Worm (Caenorhabditis elegans) whole organism, L1 larva: ENCODE results near the gene F22B5.5.

Experiments
- C04F5.9 ChIP-seq: sonication (generic microtip); optimal IDR thresholded peaks from 2 replicates; lab custom pipeline; 2016; ENCODE audit warnings: missing genetic modification characterization, missing compliant biosample characterization
- C34B4.2 ChIP-seq: sonication (generic microtip); optimal IDR thresholded peaks from 2 replicates; lab custom pipeline; 2017; ENCODE audit warnings: mild to moderate bottlenecking, missing genetic modification characterization, missing compliant biosample characterization
- F16B12.6 ChIP-seq: fragments of 150-350 bp; optimal IDR thresholded peaks from 2 replicates; lab custom pipeline; 2014; ENCODE audit warnings: missing biosample characterization, missing genetic modification characterization
- alr-1 ChIP-seq: fragments of 200-800 bp; sonication (Bioruptor generic); optimal IDR thresholded peaks from 2 replicates; lab custom pipeline; 2018; ENCODE audit warnings: borderline replicate concordance, mild to moderate bottlenecking, missing genetic modification characterization, missing compliant biosample characterization
- blmp-1 ChIP-seq: fragments of 150-350 bp; optimal IDR thresholded peaks from 2 replicates; lab custom pipeline; 2014; ENCODE audit warnings: missing biosample characterization, missing genetic modification characterization
- ceh-63 ChIP-seq: fragments of 200-800 bp; sonication (Bioruptor generic); optimal IDR thresholded peaks from 2 replicates; lab custom pipeline; 2018; ENCODE audit warnings: mild to moderate bottlenecking, missing genetic modification characterization, missing compliant biosample characterization
- ceh-82 ChIP-seq, 3 experiments: fragments of 150-350 bp in 1 of 3; sonication (generic microtip) in 2 of 3; optimal IDR thresholded peaks; 2 replicates each; lab custom pipeline; 2014 to 2017; ENCODE audit warnings: missing biosample characterization in 3 of 3, missing genetic modification characterization in 3 of 3
- dpl-1 ChIP-seq, 3 experiments: fragments of 150-350 bp in 2 of 3; sonication (generic microtip) in 1 of 3; optimal IDR thresholded peaks; 2 replicates each; lab custom pipeline; 2014 to 2017; ENCODE audit warnings: missing biosample characterization in 3 of 3, missing genetic modification characterization in 3 of 3, missing genetic modification reagents in 3 of 3
- efl-1 ChIP-seq, 4 experiments: fragments of 150-350 bp; optimal IDR thresholded peaks in 3 of 4; peaks in 1 of 4; 1 replicate in 1 of 4; 2 replicates in 3 of 4; lab custom pipeline; 2014; ENCODE audit warnings: missing biosample characterization in 2 of 4, missing genetic modification characterization in 2 of 4, missing genetic modification reagents in 2 of 4
- efl-3 ChIP-seq: fragments of 200-800 bp; sonication (Bioruptor generic); optimal IDR thresholded peaks from 2 replicates; lab custom pipeline; 2018; ENCODE audit warnings: mild to moderate bottlenecking, missing genetic modification characterization, missing compliant biosample characterization
- elt-3 ChIP-seq, 6 experiments: fragments of 150-350 bp in 1 of 6; sonication (generic microtip); optimal IDR thresholded peaks; 2 replicates each; lab custom pipeline; 2017 to 2018; ENCODE audit warnings: missing biosample characterization in 6 of 6, missing genetic modification characterization in 6 of 6, inconsistent platforms in 1 of 6
- ets-5 ChIP-seq: fragments of 200-800 bp; sonication (Bioruptor generic); IDR thresholded peaks from 2 replicates; pipeline ENCODE4 v1.3.6; 2022; ENCODE audit warnings: missing genetic modification characterization, missing compliant biosample characterization
- fkh-10 ChIP-seq: sonication (generic microtip); optimal IDR thresholded peaks from 2 replicates; lab custom pipeline; 2017; ENCODE audit warnings: missing biosample characterization, missing genetic modification reagents, missing genetic modification characterization
- grh-1 ChIP-seq: fragments of 200-800 bp; sonication (Bioruptor generic); IDR thresholded peaks from 2 replicates; pipeline ENCODE4 v1.3.6; 2022; ENCODE audit warnings: missing genetic modification reagents, missing genetic modification characterization, missing compliant biosample characterization
- irx-1 ChIP-seq: sonication (generic microtip); optimal IDR thresholded peaks from 2 replicates; lab custom pipeline; 2016; ENCODE audit warnings: missing genetic modification characterization, missing compliant biosample characterization
- isw-1 ChIP-seq: fragments of 200-800 bp; sonication (Bioruptor generic); IDR thresholded peaks from 2 replicates; pipeline ENCODE4 v1.3.6; 2022; ENCODE audit warnings: missing genetic modification characterization, missing compliant biosample characterization
- jun-1 ChIP-seq: fragments of 150-350 bp; optimal IDR thresholded peaks from 2 replicates; lab custom pipeline; 2014; ENCODE audit warnings: missing biosample characterization, missing genetic modification reagents, missing genetic modification characterization
- lin-14 ChIP-seq: fragments of 200-800 bp; sonication (Bioruptor generic); optimal IDR thresholded peaks from 2 replicates; lab custom pipeline; 2018; ENCODE audit warnings: mild to moderate bottlenecking, missing genetic modification characterization, moderate library complexity, missing compliant biosample characterization
- lin-39 ChIP-seq: fragments of 150-350 bp; optimal IDR thresholded peaks from 2 replicates; lab custom pipeline; 2014; ENCODE audit warnings: missing biosample characterization, missing genetic modification reagents, missing genetic modification characterization
- lir-3 ChIP-seq: sonication (generic microtip); optimal IDR thresholded peaks from 2 replicates; lab custom pipeline; 2016; ENCODE audit warnings: mild to moderate bottlenecking, missing genetic modification characterization, moderate library complexity, missing compliant biosample characterization; ENCODE audit not compliant: poor library complexity
- lsy-2 ChIP-seq, 2 experiments: fragments of 150-350 bp; optimal IDR thresholded peaks; 2 replicates each; lab custom pipeline; 2014; ENCODE audit warnings: missing biosample characterization in 2 of 2, missing genetic modification characterization in 2 of 2
- mab-9 ChIP-seq: fragments of 200-800 bp; sonication (Bioruptor generic); IDR thresholded peaks from 2 replicates; pipeline ENCODE4 v1.3.6; 2022; ENCODE audit warnings: missing genetic modification reagents, missing genetic modification characterization, missing compliant biosample characterization
- mdl-1 ChIP-seq, 2 experiments: fragments of 150-350 bp; optimal IDR thresholded peaks; 2 replicates each; lab custom pipeline; 2014 to 2017; ENCODE audit warnings: missing biosample characterization in 2 of 2, missing genetic modification characterization in 2 of 2, inconsistent platforms in 1 of 2
- mef-2 ChIP-seq: fragments of 150-350 bp; optimal IDR thresholded peaks from 2 replicates; lab custom pipeline; 2014; ENCODE audit warnings: missing biosample characterization, missing genetic modification characterization
- mep-1 ChIP-seq: fragments of 150-350 bp; optimal IDR thresholded peaks from 2 replicates; lab custom pipeline; 2014; ENCODE audit warnings: missing biosample characterization, missing genetic modification characterization
- nhr-19 ChIP-seq: fragments of 200-800 bp; sonication (Bioruptor generic); conservative IDR thresholded peaks from 2 replicates; pipeline ENCODE4 v1.3.6; 2022; ENCODE audit warnings: missing genetic modification characterization, missing compliant biosample characterization
- nhr-20 ChIP-seq: sonication (generic microtip); optimal IDR thresholded peaks from 2 replicates; lab custom pipeline; 2016; ENCODE audit warnings: mild to moderate bottlenecking, missing genetic modification characterization, missing compliant biosample characterization
- nhr-237 ChIP-seq: fragments of 150-350 bp; optimal IDR thresholded peaks from 2 replicates; lab custom pipeline; 2014; ENCODE audit warnings: missing biosample characterization, missing genetic modification characterization
- nhr-28 ChIP-seq: fragments of 150-350 bp; optimal IDR thresholded peaks from 2 replicates; lab custom pipeline; 2014; ENCODE audit warnings: missing biosample characterization, missing genetic modification characterization
- nhr-71 ChIP-seq: sonication (generic microtip); optimal IDR thresholded peaks from 2 replicates; lab custom pipeline; 2016; ENCODE audit warnings: mild to moderate bottlenecking, missing genetic modification characterization, moderate library complexity, missing compliant biosample characterization
- nhr-76 ChIP-seq: sonication (generic microtip); optimal IDR thresholded peaks from 2 replicates; lab custom pipeline; 2017; ENCODE audit warnings: missing biosample characterization, missing genetic modification characterization
- nhr-77 ChIP-seq: fragments of 150-350 bp; optimal IDR thresholded peaks from 2 replicates; lab custom pipeline; 2014; ENCODE audit warnings: missing biosample characterization, missing genetic modification characterization
- nhr-85 ChIP-seq: sonication (generic microtip); peaks from one replicate; lab custom pipeline; 2016; ENCODE audit warnings: missing genetic modification characterization, inconsistent platforms, missing compliant biosample characterization
- pag-3 ChIP-seq: sonication (generic microtip); optimal IDR thresholded peaks from 2 replicates; lab custom pipeline; 2017; ENCODE audit warnings: missing genetic modification characterization, mild to moderate bottlenecking, missing compliant biosample characterization, antibody characterized with exemption, borderline replicate concordance; ENCODE audit not compliant: insufficient read depth
- pax-3 ChIP-seq: fragments of 200-800 bp; sonication (Bioruptor generic); optimal IDR thresholded peaks from 2 replicates; lab custom pipeline; 2018; ENCODE audit warnings: mild to moderate bottlenecking, missing genetic modification characterization, moderate library complexity, missing compliant biosample characterization
- pqm-1 ChIP-seq: sonication (generic microtip); optimal IDR thresholded peaks from 3 replicates; lab custom pipeline; 2017; ENCODE audit warnings: missing biosample characterization, missing genetic modification characterization
- rnt-1 ChIP-seq: sonication (generic microtip); optimal IDR thresholded peaks from 2 replicates; lab custom pipeline; 2016; ENCODE audit warnings: mild to moderate bottlenecking, missing genetic modification characterization, moderate library complexity, missing compliant biosample characterization
- snu-23 ChIP-seq: sonication (generic microtip); optimal IDR thresholded peaks from 2 replicates; lab custom pipeline; 2016; ENCODE audit warnings: missing genetic modification characterization, missing compliant biosample characterization
- sox-4 ChIP-seq: sonication (generic microtip); optimal IDR thresholded peaks from 2 replicates; lab custom pipeline; 2016; ENCODE audit warnings: missing genetic modification characterization, missing compliant biosample characterization
- sptf-1 ChIP-seq: fragments of 150-350 bp; optimal IDR thresholded peaks from 2 replicates; lab custom pipeline; 2014; ENCODE audit warnings: missing biosample characterization, missing genetic modification characterization
- swsn-7 ChIP-seq: sonication (generic microtip); optimal IDR thresholded peaks from 2 replicates; lab custom pipeline; 2016; ENCODE audit warnings: missing genetic modification characterization, missing compliant biosample characterization
- unc-130 ChIP-seq: fragments of 150-350 bp; optimal IDR thresholded peaks from 2 replicates; lab custom pipeline; 2017; ENCODE audit warnings: missing biosample characterization, missing genetic modification characterization, inconsistent platforms
- unc-86 ChIP-seq: sonication (generic microtip); optimal IDR thresholded peaks from 2 replicates; lab custom pipeline; 2016; ENCODE audit warnings: missing genetic modification characterization, missing compliant biosample characterization
- unc-98 ChIP-seq: fragments of 200-800 bp; sonication (Bioruptor generic); IDR thresholded peaks from 2 replicates; pipeline ENCODE4 v1.3.6; 2022; ENCODE audit warnings: missing genetic modification characterization, missing compliant biosample characterization
- zag-1 ChIP-seq: fragments of 150-350 bp; optimal IDR thresholded peaks from 2 replicates; lab custom pipeline; 2014; ENCODE audit warnings: missing biosample characterization, missing genetic modification characterization
- zip-4 ChIP-seq: fragments of 200-800 bp; sonication (Bioruptor generic); optimal IDR thresholded peaks from 2 replicates; lab custom pipeline; 2018; ENCODE audit warnings: mild to moderate bottlenecking, missing genetic modification characterization, moderate library complexity, missing compliant biosample characterization
- ztf-11 ChIP-seq, 2 experiments: sonication (generic microtip); optimal IDR thresholded peaks; 2 replicates each; lab custom pipeline; 2016 to 2017; ENCODE audit warnings: missing genetic modification characterization in 2 of 2, missing biosample characterization in 1 of 2, missing compliant biosample characterization in 1 of 2

The F22B5.5 gene

DNA sequence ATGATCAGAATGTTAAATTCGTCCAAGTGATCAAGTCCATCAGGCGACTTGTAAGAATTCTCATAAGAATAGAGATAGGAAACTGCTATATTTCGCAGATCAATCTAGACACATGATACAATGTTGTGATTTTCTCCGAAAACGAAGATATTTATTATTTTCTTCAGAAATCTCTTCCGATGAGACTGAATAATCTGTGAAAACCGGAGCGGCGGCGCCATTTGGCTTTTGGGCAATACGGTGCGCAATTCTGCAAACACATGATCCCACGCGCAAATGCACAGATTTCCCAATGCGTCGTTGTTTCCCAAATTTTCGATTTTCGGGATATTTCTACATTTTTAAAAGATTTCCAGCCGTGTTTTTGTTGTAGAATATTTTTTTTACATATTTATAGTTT, 12.2 kb downstream of the F22B5.5 start (continued):
- TF ChIP-seq pag-3 (tag; lab: Kevin White, UChicago) (no peak), isw-1 (GFP tag; lab: Robert Waterston, UW) (peak; percentile 8; the same call in 1 of the 2 replicates), pqm-1 (tag; lab: Kevin White, UChicago) (no peak), fkh-10 (GFP tag; lab: Kevin White, UChicago) (no peak), ets-5 (GFP tag; lab: Robert Waterston, UW) (no peak), zip-4 (GFP tag; lab: Kevin White, UChicago) (no peak), blmp-1 (peak; percentile 63), nhr-28 (no peak), ztf-11 (tag; optimal IDR thresholded peaks at IDR 0.05; lab: Kevin White, UChicago) (no peak), nhr-20 (peak; percentile 60), grh-1 (GFP tag; lab: Robert Waterston, UW) (no peak)

DNA sequence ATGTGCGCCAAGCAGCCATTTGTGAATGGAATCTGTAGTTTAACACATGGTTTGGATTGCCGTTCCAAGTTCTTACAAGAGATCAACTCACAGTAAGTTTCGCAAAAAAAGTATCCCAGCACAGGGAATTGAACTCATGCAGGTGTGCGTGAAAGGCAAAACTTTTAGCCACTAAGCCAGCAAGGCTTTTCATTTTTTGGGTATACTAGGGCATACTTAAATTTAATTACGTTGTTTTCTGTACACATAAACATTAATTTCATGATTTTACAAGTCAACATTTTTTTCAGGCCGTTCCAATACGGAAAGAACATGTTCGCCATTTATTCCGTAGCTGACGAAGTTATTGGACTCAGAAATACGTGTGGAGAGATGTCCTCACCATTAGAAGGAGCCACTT, 12.9 kb downstream of the F22B5.5 start:
- TF ChIP-seq F16B12.6 (tag; lab: Kevin White, UChicago), result peak; percentile 0
- TF ChIP-seq ets-5 (GFP tag; lab: Robert Waterston, UW), result no peak
- no peak for TF ChIP-seq sptf-1 (tag; lab: Kevin White, UChicago)
- no peak for TF ChIP-seq mab-9 (GFP tag; lab: Robert Waterston, UW)
- no peak for TF ChIP-seq efl-3
- TF ChIP-seq nhr-28, result no peak
- no peak for TF ChIP-seq irx-1
- TF ChIP-seq unc-98 (GFP tag; lab: Robert Waterston, UW), result no peak
- TF ChIP-seq pax-3 (tag; lab: Kevin White, UChicago), result no peak
- TF ChIP-seq blmp-1, result no peak
- TF ChIP-seq nhr-237 (tag; lab: Kevin White, UChicago), result no peak
- TF ChIP-seq C04F5.9 (tag; lab: Kevin White, UChicago), result no peak
- TF ChIP-seq jun-1 (tag; lab: Kevin White, UChicago), result no peak
- no peak for TF ChIP-seq rnt-1 (tag; lab: Kevin White, UChicago)
- no peak for TF ChIP-seq snu-23 (GFP tag; lab: Kevin White, UChicago)
- no peak for TF ChIP-seq mep-1 (tag; lab: Kevin White, UChicago)
- no peak for TF ChIP-seq alr-1
- TF ChIP-seq lsy-2 (tag; optimal IDR thresholded peaks at IDR 0.05; lab: Kevin White, UChicago), result peak in 1 of 2 experiments; percentile 16
- no peak for TF ChIP-seq nhr-76 (tag; lab: Kevin White, UChicago)
- TF ChIP-seq lir-3 (tag; lab: Kevin White, UChicago), result no peak
- no peak for TF ChIP-seq zag-1 (tag; lab: Kevin White, UChicago)
- TF ChIP-seq ztf-11 (tag; optimal IDR thresholded peaks at IDR 0.05; lab: Kevin White, UChicago), result no peak
- no peak for TF ChIP-seq ceh-82 (tag; optimal IDR thresholded peaks at IDR 0.05; lab: Kevin White, UChicago)
- no peak for TF ChIP-seq efl-1 (optimal IDR thresholded peaks at IDR 0.05; lab: Kevin White, UChicago)
- peak in 1 of 2 experiments; percentile 91 for TF ChIP-seq efl-1 (GFP tag; optimal IDR thresholded peaks at IDR 0.05 in 1 of 2; lab: Kevin White, UChicago)
- TF ChIP-seq, all 84 proteins: peak for 3

DNA sequence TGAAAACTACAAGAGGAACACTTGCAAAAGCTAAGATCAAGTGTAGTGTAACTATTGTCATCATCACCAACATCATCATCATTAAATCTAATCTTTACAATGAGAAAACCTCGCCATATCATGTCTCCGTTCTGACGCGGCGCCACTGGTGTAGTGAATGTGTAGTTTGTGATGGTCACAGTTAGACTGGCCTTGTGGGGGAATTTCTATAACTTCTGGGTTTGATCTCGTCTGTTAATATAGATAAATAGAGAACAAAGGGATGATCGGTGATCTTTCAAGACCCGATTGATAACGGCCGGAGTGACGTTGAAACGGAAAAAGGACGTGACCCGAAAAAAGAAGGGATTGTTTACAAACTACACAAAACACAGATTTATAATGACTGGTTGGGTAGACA, 13.6 kb downstream of the F22B5.5 start:
- TF ChIP-seq nhr-71 (tag; lab: Kevin White, UChicago) (peak; percentile 75), nhr-77 (no peak), C34B4.2 (no peak), elt-3 (tag; optimal IDR thresholded peaks at IDR 0.05; lab: Kevin White, UChicago) (peak in 5 of 6 experiments; percentile 19 to 98 (median 87)), grh-1 (GFP tag; lab: Robert Waterston, UW) (no peak), rnt-1 (tag; lab: Kevin White, UChicago) (peak; percentile 6), mef-2 (tag; lab: Kevin White, UChicago) (no peak), snu-23 (GFP tag; lab: Kevin White, UChicago) (peak; percentile 48), nhr-19 (GFP tag; lab: Robert Waterston, UW) (peak; percentile 37), efl-1 (optimal IDR thresholded peaks at IDR 0.05; lab: Kevin White, UChicago) (no peak), efl-1 (GFP tag; optimal IDR thresholded peaks at IDR 0.05 in 1 of 2; lab: Kevin White, UChicago) (peak in 1 of 2 experiments; percentile 90), sptf-1 (tag; lab: Kevin White, UChicago) (no peak), mep-1 (tag; lab: Kevin White, UChicago) (peak; percentile 5), blmp-1 (peak; percentile 77), nhr-85 (tag; lab: Kevin White, UChicago) (peak; percentile 95), irx-1 (no peak), unc-86 (no peak), lin-14 (GFP tag; lab: Kevin White, UChicago) (peak; percentile 71), lin-39 (tag; lab: Kevin White, UChicago) (no peak), ceh-63 (GFP tag; lab: Kevin White, UChicago) (no peak), isw-1 (GFP tag; lab: Robert Waterston, UW) (no peak), dpl-1 (GFP tag; optimal IDR thresholded peaks at IDR 0.05; lab: Kevin White, UChicago) (peak in 1 of 3 experiments; percentile 1), unc-130 (no peak), mdl-1 (tag; optimal IDR thresholded peaks at IDR 0.05; lab: Kevin White, UChicago) (peak in 1 of 2 experiments; percentile 51), sox-4 (tag; lab: Kevin White, UChicago) (no peak), ets-5 (GFP tag; lab: Robert Waterston, UW) (no peak), zip-4 (GFP tag; lab: Kevin White, UChicago) (no peak), swsn-7 (tag; lab: Kevin White, UChicago) (no peak)
